Fruit fly (Drosophila melanogaster) whole organism, embryonic: Measurements from ENCODE around the gene NaPi-III.

ENCODE experiments used
- Aef1 ChIP-seq: fragments of 200-800 bp; sonication (Bioruptor generic); IDR thresholded peaks from 3 replicates; pipeline ENCODE4 v1.3.6; 2022; ENCODE audit warnings: missing biosample characterization, missing genetic modification characterization
- Bteb2 ChIP-seq: fragments of 200-800 bp; sonication (Bioruptor generic); optimal IDR thresholded peaks from 2 replicates; lab custom pipeline; 2016; ENCODE audit warnings: missing biosample characterization, missing genetic modification characterization
- CG10267 ChIP-seq: fragments of 200-800 bp; sonication (Bioruptor generic); optimal IDR thresholded peaks from 2 replicates; lab custom pipeline; 2018; ENCODE audit warnings: missing biosample characterization, mild to moderate bottlenecking, missing genetic modification characterization, moderate library complexity
- CG10366 ChIP-seq: fragments of 200-800 bp; sonication (Bioruptor generic); IDR thresholded peaks from 2 replicates; pipeline ENCODE4 v1.3.6; 2022; ENCODE audit warnings: missing biosample characterization, missing genetic modification characterization
- CG10979 ChIP-seq: fragments of 200-800 bp; sonication (Bioruptor generic); optimal IDR thresholded peaks from 2 replicates; lab custom pipeline; 2018; ENCODE audit warnings: missing biosample characterization, mild to moderate bottlenecking, missing genetic modification characterization, moderate library complexity
- CG11247 ChIP-seq: fragments of 200-800 bp; sonication (Bioruptor generic); IDR thresholded peaks from 2 replicates; pipeline ENCODE4 v1.3.6; 2022; ENCODE audit warnings: missing biosample characterization, missing genetic modification characterization
- CG15514 ChIP-seq: fragments of 200-800 bp; sonication (Bioruptor generic); optimal IDR thresholded peaks from 3 replicates; lab custom pipeline; 2017; ENCODE audit warnings: missing biosample characterization, missing genetic modification characterization, mild to moderate bottlenecking, moderate library complexity, missing genetic modification reagents
- CG15601 ChIP-seq: fragments of 200-800 bp; sonication (Bioruptor generic); optimal IDR thresholded peaks from 3 replicates; lab custom pipeline; 2019; ENCODE audit warnings: missing biosample characterization, mild to moderate bottlenecking, missing genetic modification characterization, moderate library complexity
- CG15696 ChIP-seq: fragments of 200-800 bp; sonication (Bioruptor generic); optimal IDR thresholded peaks from 2 replicates; lab custom pipeline; 2019; ENCODE audit warnings: missing biosample characterization, mild to moderate bottlenecking, missing genetic modification characterization, moderate library complexity
- CG16813 ChIP-seq: fragments of 200-800 bp; sonication (Bioruptor generic); IDR thresholded peaks from 3 replicates; pipeline ENCODE4 v1.3.6; 2022; ENCODE audit warnings: missing biosample characterization, missing genetic modification characterization; ENCODE audit not compliant: partially characterized antibody
- CG18764 ChIP-seq: fragments of 200-800 bp; sonication (Bioruptor generic); optimal IDR thresholded peaks from 3 replicates; lab custom pipeline; 2016; ENCODE audit warnings: missing biosample characterization, missing genetic modification characterization
- CG2712 ChIP-seq: fragments of 200-800 bp; optimal IDR thresholded peaks from 3 replicates; lab custom pipeline; 2019; ENCODE audit warnings: missing biosample characterization, mild to moderate bottlenecking, missing genetic modification characterization, moderate library complexity
- CG2889 ChIP-seq: fragments of 200-800 bp; sonication (Bioruptor generic); IDR thresholded peaks from 3 replicates; pipeline ENCODE4 v1.3.6; 2022; ENCODE audit warnings: missing biosample characterization, missing genetic modification characterization
- CG31365 ChIP-seq: fragments of 200-800 bp; sonication (Bioruptor generic); optimal IDR thresholded peaks from 2 replicates; lab custom pipeline; 2018; ENCODE audit warnings: missing biosample characterization, mild to moderate bottlenecking, missing genetic modification characterization
- CG33213 ChIP-seq: fragments of 200-800 bp; sonication (Bioruptor generic); optimal IDR thresholded peaks from 3 replicates; lab custom pipeline; 2016; ENCODE audit warnings: missing biosample characterization, missing genetic modification characterization
- CG3847 ChIP-seq: fragments of 200-800 bp; sonication (Bioruptor generic); IDR thresholded peaks from 2 replicates; pipeline ENCODE4 v1.3.6; 2022; ENCODE audit warnings: missing biosample characterization, missing genetic modification characterization
- CG42726 ChIP-seq: fragments of 200-800 bp; sonication (Bioruptor generic); IDR thresholded peaks from 2 replicates; pipeline ENCODE4 v1.3.6; 2022; ENCODE audit warnings: missing biosample characterization, missing genetic modification characterization; ENCODE audit not compliant: partially characterized antibody
- CG6654 ChIP-seq: fragments of 200-800 bp; sonication (Bioruptor generic); optimal IDR thresholded peaks from 2 replicates; lab custom pipeline; 2017; ENCODE audit warnings: missing biosample characterization, mild to moderate bottlenecking, missing genetic modification characterization
- CG6854 ChIP-seq: fragments of 200-800 bp; sonication (Bioruptor generic); optimal IDR thresholded peaks from 3 replicates; lab custom pipeline; 2017; ENCODE audit warnings: missing biosample characterization, mild to moderate bottlenecking, missing genetic modification characterization
- CG7786 ChIP-seq: fragments of 200-800 bp; sonication (Bioruptor generic); optimal IDR thresholded peaks from 2 replicates; lab custom pipeline; 2016; ENCODE audit warnings: missing biosample characterization, missing genetic modification characterization
- CG8388 ChIP-seq: fragments of 200-800 bp; sonication (Bioruptor generic); optimal IDR thresholded peaks from 2 replicates; lab custom pipeline; 2019; ENCODE audit warnings: missing biosample characterization, mild to moderate bottlenecking, missing genetic modification characterization, moderate library complexity
- CG8944 ChIP-seq: fragments of 200-800 bp; sonication (Bioruptor generic); optimal IDR thresholded peaks from 3 replicates; lab custom pipeline; 2016; ENCODE audit warnings: missing biosample characterization, missing genetic modification characterization
- CoRest ChIP-seq: fragments of 200-800 bp; sonication (Bioruptor generic); optimal IDR thresholded peaks from 3 replicates; lab custom pipeline; 2018; ENCODE audit warnings: missing biosample characterization, mild to moderate bottlenecking, missing genetic modification characterization, moderate library complexity
- HLH4C ChIP-seq: fragments of 200-800 bp; sonication (Bioruptor generic); IDR thresholded peaks from 3 replicates; pipeline ENCODE4 v1.3.6; 2022; ENCODE audit warnings: missing biosample characterization, missing genetic modification characterization; ENCODE audit not compliant: partially characterized antibody
- Hr39 ChIP-seq: fragments of >200 bp; optimal IDR thresholded peaks from 2 replicates; lab custom pipeline; 2017
- Kr ChIP-seq: fragments of 200-800 bp; sonication (Bioruptor generic); optimal IDR thresholded peaks from 2 replicates; lab custom pipeline; 2017; ENCODE audit warnings: missing biosample characterization, mild to moderate bottlenecking, missing genetic modification characterization
- Sry-δ ChIP-seq: fragments of 200-800 bp; sonication (Bioruptor generic); optimal IDR thresholded peaks from 2 replicates; lab custom pipeline; 2016; ENCODE audit warnings: missing biosample characterization, missing genetic modification characterization
- Stat92E ChIP-seq, 3 experiments: fragments of >200 bp in 2 of 3; fragments of 200-800 bp in 1 of 3; sonication (Bioruptor generic) in 1 of 3; optimal IDR thresholded peaks; 2 replicates each; lab custom pipeline; 2017 to 2019; ENCODE audit warnings: missing biosample characterization in 3 of 3, missing genetic modification characterization in 3 of 3, mild to moderate bottlenecking in 1 of 3, moderate library complexity in 1 of 3
- Taf1 ChIP-seq: fragments of 200-800 bp; sonication (Bioruptor generic); IDR thresholded peaks from 2 replicates; pipeline ENCODE4 v1.3.6; 2022; ENCODE audit warnings: missing biosample characterization, missing genetic modification characterization
- YL-1 ChIP-seq: fragments of 200-800 bp; sonication (Bioruptor generic); optimal IDR thresholded peaks from 3 replicates; lab custom pipeline; 2017; ENCODE audit warnings: missing biosample characterization, mild to moderate bottlenecking, missing genetic modification characterization
- bcd ChIP-seq: fragments of 200-800 bp; sonication (Bioruptor generic); optimal IDR thresholded peaks from 2 replicates; lab custom pipeline; 2017; ENCODE audit warnings: missing biosample characterization, mild to moderate bottlenecking, missing genetic modification characterization
- cas ChIP-seq: fragments of 200-800 bp; sonication (Bioruptor generic); IDR thresholded peaks from 2 replicates; pipeline ENCODE4 v1.3.6; 2022; ENCODE audit warnings: missing biosample characterization, missing genetic modification characterization
- crp ChIP-seq, 2 experiments: fragments of 200-800 bp; sonication (Bioruptor generic); optimal IDR thresholded peaks; 2 replicates in 1 of 2; 3 replicates in 1 of 2; lab custom pipeline; 2017; ENCODE audit warnings: missing biosample characterization in 2 of 2, missing genetic modification characterization in 2 of 2, mild to moderate bottlenecking in 1 of 2, moderate library complexity in 1 of 2
- ems ChIP-seq: fragments of 200-800 bp; sonication (Bioruptor generic); optimal IDR thresholded peaks from 3 replicates; lab custom pipeline; 2016; ENCODE audit warnings: missing biosample characterization, missing genetic modification characterization
- fd102C ChIP-seq: fragments of 200-800 bp; sonication (Bioruptor generic); optimal IDR thresholded peaks from 2 replicates; lab custom pipeline; 2018; ENCODE audit warnings: missing biosample characterization, mild to moderate bottlenecking, missing genetic modification characterization, moderate library complexity
- gro ChIP-seq: fragments of 200-800 bp; sonication (Bioruptor generic); optimal IDR thresholded peaks from 2 replicates; lab custom pipeline; 2016; ENCODE audit warnings: missing biosample characterization, missing genetic modification characterization
- kay ChIP-seq: fragments of 200-800 bp; sonication (Bioruptor generic); optimal IDR thresholded peaks from 2 replicates; lab custom pipeline; 2016; ENCODE audit warnings: missing biosample characterization, missing genetic modification characterization
- lov ChIP-seq, 2 experiments: fragments of 200-800 bp in 1 of 2; fragments of >200 bp in 1 of 2; sonication (Bioruptor generic) in 1 of 2; IDR thresholded peaks in 1 of 2; optimal IDR thresholded peaks in 1 of 2; 2 replicates in 1 of 2; 3 replicates in 1 of 2; pipeline versions ENCODE4 v1.3.6 to Lab custom; 2017 to 2022; ENCODE audit warnings: missing biosample characterization in 1 of 2, missing genetic modification characterization in 1 of 2
- nau ChIP-seq: fragments of 200-800 bp; sonication (Bioruptor generic); optimal IDR thresholded peaks from 3 replicates; lab custom pipeline; 2017; ENCODE audit warnings: missing biosample characterization, mild to moderate bottlenecking, missing genetic modification characterization, missing genetic modification reagents
- nerfin-2 ChIP-seq: fragments of 200-800 bp; sonication (Bioruptor generic); IDR thresholded peaks from 2 replicates; pipeline ENCODE4 v1.3.6; 2022; ENCODE audit warnings: missing biosample characterization, missing genetic modification characterization; ENCODE audit not compliant: partially characterized antibody
- nmo ChIP-seq: fragments of 200-800 bp; sonication (Bioruptor generic); optimal IDR thresholded peaks from 2 replicates; lab custom pipeline; 2018; ENCODE audit warnings: missing biosample characterization, mild to moderate bottlenecking, missing genetic modification characterization, moderate library complexity
- pnt ChIP-seq: fragments of 200-800 bp; sonication (Bioruptor generic); optimal IDR thresholded peaks from 3 replicates; lab custom pipeline; 2016; ENCODE audit warnings: missing biosample characterization, missing genetic modification characterization
- salm ChIP-seq: fragments of 200-800 bp; sonication (Bioruptor generic); optimal IDR thresholded peaks from 2 replicates; lab custom pipeline; 2018; ENCODE audit warnings: missing biosample characterization, mild to moderate bottlenecking, missing genetic modification characterization
- sens-2 ChIP-seq: fragments of 200-800 bp; sonication (Bioruptor generic); IDR thresholded peaks from 2 replicates; pipeline ENCODE4 v1.3.6; 2022; ENCODE audit warnings: missing biosample characterization, missing genetic modification characterization
- shn ChIP-seq: fragments of 200-800 bp; sonication (Bioruptor generic); optimal IDR thresholded peaks from 3 replicates; lab custom pipeline; 2016; ENCODE audit warnings: missing biosample characterization, missing genetic modification characterization
- slou ChIP-seq: fragments of 200-800 bp; sonication (Bioruptor generic); optimal IDR thresholded peaks from 3 replicates; lab custom pipeline; 2016; ENCODE audit warnings: missing biosample characterization, missing genetic modification characterization
- stwl ChIP-seq: fragments of 200-800 bp; sonication (Bioruptor generic); optimal IDR thresholded peaks from 3 replicates; lab custom pipeline; 2018; ENCODE audit warnings: missing biosample characterization, mild to moderate bottlenecking, missing genetic modification characterization, moderate library complexity
- twi ChIP-seq: fragments of 200-800 bp; optimal IDR thresholded peaks from 2 replicates; lab custom pipeline; 2019; ENCODE audit warnings: missing biosample characterization, mild to moderate bottlenecking, missing genetic modification characterization, moderate library complexity
- tx ChIP-seq: fragments of 200-800 bp; sonication (Bioruptor generic); optimal IDR thresholded peaks from 2 replicates; lab custom pipeline; 2016; ENCODE audit warnings: missing biosample characterization, missing genetic modification characterization
- yki ChIP-seq: fragments of >200 bp; optimal IDR thresholded peaks from 3 replicates; lab custom pipeline; 2018

The NaPi-III gene

DNA sequence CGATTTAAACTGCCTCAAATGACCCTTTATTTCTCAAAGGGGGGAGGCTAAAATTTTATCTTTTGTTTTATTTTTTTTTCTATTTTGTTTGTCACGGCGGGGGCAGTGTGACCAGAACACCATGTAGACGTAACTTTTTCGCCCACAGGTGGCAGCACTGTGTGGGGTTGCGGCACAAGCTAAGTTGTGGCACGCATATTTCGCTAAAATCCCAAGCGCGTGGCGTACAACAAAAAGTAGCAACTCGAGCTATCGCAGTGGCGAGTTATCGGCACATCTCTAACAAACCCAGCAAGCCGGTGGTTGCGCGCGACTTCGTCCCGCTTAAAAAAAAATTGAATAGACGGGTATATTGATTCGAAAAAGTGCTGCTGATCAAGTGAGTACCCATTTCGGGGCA is at the start of gene NaPi-III, which contains the start of gene Ufd1 (continued):
- no peak for TF ChIP-seq CG6854
- TF ChIP-seq Stat92E (GFP tag; optimal IDR thresholded peaks at IDR 0.05; lab: Kevin White, UChicago), result peak in 1 of 3 experiments; percentile 80
- TF ChIP-seq CG15514 (GFP tag; lab: Kevin White, UChicago), result peak; percentile 80
- peak; percentile 73 for TF ChIP-seq CoRest (tag; lab: Kevin White, UChicago)
- TF ChIP-seq salm (tag; lab: Kevin White, UChicago), result no peak
- TF ChIP-seq CG3847 (GFP tag; lab: Robert Waterston, UW), result peak; percentile 81
- TF ChIP-seq sens-2 (GFP tag; lab: Robert Waterston, UW), result no peak
- TF ChIP-seq YL-1, result peak; percentile 79
- TF ChIP-seq HLH4C, result peak; percentile 66; the same call in 2 of the 3 replicates
- peak; percentile 90 for TF ChIP-seq CG42726 (GFP tag; lab: Robert Waterston, UW)
- TF ChIP-seq kay (GFP tag; lab: Kevin White, UChicago), result peak; percentile 15
- TF ChIP-seq ems (GFP tag; lab: Kevin White, UChicago), result peak; percentile 23
- no peak for TF ChIP-seq Hr39 (lab: Kevin White, UChicago)
- no peak for TF ChIP-seq CG7786 (GFP tag; lab: Kevin White, UChicago)
- TF ChIP-seq Sry-δ (GFP tag; lab: Kevin White, UChicago), result peak; percentile 97
- TF ChIP-seq lov (optimal IDR thresholded peaks at IDR 0.05; lab: Kevin White, UChicago), result no peak
- TF ChIP-seq lov (GFP tag; IDR thresholded peaks at IDR 0.05; lab: Robert Waterston, UW), result peak; percentile 49; the same call in 1 of the 3 replicates
- no peak for TF ChIP-seq Taf1 (GFP tag; lab: Robert Waterston, UW)
- peak; percentile 71 for TF ChIP-seq CG15601 (tag; lab: Kevin White, UChicago)
- TF ChIP-seq CG10979 (tag; lab: Kevin White, UChicago), result no peak
- no peak for TF ChIP-seq CG15696 (tag; lab: Kevin White, UChicago)
- TF ChIP-seq slou (GFP tag; lab: Kevin White, UChicago), result no peak
- TF ChIP-seq fd102C (GFP tag; lab: Kevin White, UChicago), result no peak
- no peak for TF ChIP-seq yki (lab: Kevin White, UChicago)
- no peak for TF ChIP-seq cas (GFP tag; lab: Robert Waterston, UW)
- no peak for TF ChIP-seq CG8388
- TF ChIP-seq CG8944 (GFP tag; lab: Kevin White, UChicago), result peak; percentile 36
- peak; percentile 30 for TF ChIP-seq shn (GFP tag; lab: Kevin White, UChicago)
- no peak for TF ChIP-seq CG18764 (GFP tag; lab: Kevin White, UChicago)
- TF ChIP-seq stwl (tag; lab: Kevin White, UChicago), result peak; percentile 83
- no peak for TF ChIP-seq Kr (GFP tag; lab: Kevin White, UChicago)
- TF ChIP-seq Bteb2 (GFP tag; lab: Kevin White, UChicago), result no peak
- TF ChIP-seq nerfin-2, result peak; percentile 59
- peak; percentile 84 for TF ChIP-seq CG33213 (GFP tag; lab: Kevin White, UChicago)
- no peak for TF ChIP-seq CG6654 (GFP tag; lab: Kevin White, UChicago)
- peak in 1 of 2 experiments; percentile 69 for TF ChIP-seq crp (GFP tag; optimal IDR thresholded peaks at IDR 0.05; lab: Kevin White, UChicago)
- TF ChIP-seq CG10366 (GFP tag; lab: Robert Waterston, UW), result no peak
- TF ChIP-seq twi (tag; lab: Kevin White, UChicago), result no peak
- TF ChIP-seq CG10267 (tag; lab: Kevin White, UChicago), result peak; percentile 62
- no peak for TF ChIP-seq CG2889 (GFP tag; lab: Robert Waterston, UW)
- TF ChIP-seq nau (GFP tag; lab: Kevin White, UChicago), result no peak
- TF ChIP-seq gro (GFP tag; lab: Kevin White, UChicago), result peak; percentile 71
- peak; percentile 78 for TF ChIP-seq Aef1 (GFP tag; lab: Robert Waterston, UW)
- peak; percentile 74 for TF ChIP-seq nmo (GFP tag; lab: Kevin White, UChicago)
- TF ChIP-seq CG31365 (tag; lab: Kevin White, UChicago), result no peak
- no peak for TF ChIP-seq CG11247
- TF ChIP-seq CG16813 (GFP tag; lab: Robert Waterston, UW), result peak; percentile 84
- peak; percentile 41 for TF ChIP-seq tx (GFP tag; lab: Kevin White, UChicago)
- peak; percentile 26 for TF ChIP-seq pnt (GFP tag; lab: Kevin White, UChicago)
- TF ChIP-seq CG2712 (tag; lab: Kevin White, UChicago), result peak; percentile 56
- peak; percentile 17 for TF ChIP-seq bcd (GFP tag; lab: Kevin White, UChicago)
